Fruit fly (Drosophila melanogaster) whole organism, wandering third instar larva: ENCODE measurements around the gene Nup153.

ENCODE experiments used
- CG32264 ChIP-seq: fragments of 200-800 bp; sonication (Bioruptor generic); optimal IDR thresholded peaks from 2 replicates; lab custom pipeline; 2016; ENCODE audit warnings: missing biosample characterization, missing genetic modification characterization
- Dif ChIP-seq: fragments of 200-275, 200-300 bp; sonication (Bioruptor generic); optimal IDR thresholded peaks from 2 replicates; lab custom pipeline; 2018; ENCODE audit warnings: missing biosample characterization, missing genetic modification characterization; ENCODE audit not compliant: partially characterized antibody
- HLH106 ChIP-seq: fragments of 200-800 bp; optimal IDR thresholded peaks from 3 replicates; lab custom pipeline; 2019; ENCODE audit warnings: missing biosample characterization, mild to moderate bottlenecking, missing genetic modification characterization, moderate library complexity
- N ChIP-seq: fragments of >200 bp; optimal IDR thresholded peaks from 2 replicates; lab custom pipeline; 2018; ENCODE audit warnings: missing biosample characterization, missing external identifiers, missing genetic modification characterization
- br ChIP-seq: fragments of 200-800 bp; sonication (Bioruptor generic); optimal IDR thresholded peaks from 2 replicates; lab custom pipeline; 2016; ENCODE audit warnings: missing biosample characterization, missing genetic modification characterization
- dl ChIP-seq, 2 experiments: fragments of 175-275, 200-275 bp in 1 of 2; fragments of 200-275 bp in 1 of 2; sonication (Bioruptor generic); optimal IDR thresholded peaks; lab custom pipeline; 2018; ENCODE audit warnings: mild to moderate bottlenecking in 2 of 2, missing biosample characterization in 2 of 2, missing genetic modification characterization in 2 of 2, moderate library complexity in 2 of 2; ENCODE audit not compliant: partially characterized antibody in 2 of 2, insufficient read depth in 1 of 2
- dmrt93B ChIP-seq: fragments of 200-800 bp; sonication (Bioruptor generic); optimal IDR thresholded peaks from 2 replicates; lab custom pipeline; 2018; ENCODE audit warnings: missing biosample characterization, mild to moderate bottlenecking, missing genetic modification characterization
- h ChIP-seq: fragments of 200-800 bp; sonication (Bioruptor generic); optimal IDR thresholded peaks from 3 replicates; lab custom pipeline; 2016; ENCODE audit warnings: missing biosample characterization, mild to moderate bottlenecking, missing genetic modification characterization
- pan ChIP-seq: fragments of >200 bp; optimal IDR thresholded peaks from 2 replicates; lab custom pipeline; 2017
- psq ChIP-seq: fragments of 200-800 bp; sonication (Bioruptor generic); optimal IDR thresholded peaks from 3 replicates; lab custom pipeline; 2017; ENCODE audit warnings: missing biosample characterization, mild to moderate bottlenecking, missing genetic modification characterization, moderate library complexity
- rgr ChIP-seq: fragments of 200-800 bp; sonication (Bioruptor generic); optimal IDR thresholded peaks from 3 replicates; lab custom pipeline; 2016; ENCODE audit warnings: missing biosample characterization, mild to moderate bottlenecking, missing genetic modification characterization

dm6 chrX:16585569-16585968 lies 13.5 kb upstream of the Nup153 start:
- TF ChIP-seq dl (GFP tag; optimal IDR thresholded peaks at IDR 0.05; lab: Kevin White, UChicago; ENCODE audit: insufficient read depth in 1 of 2, partially characterized antibody in 2 of 2) (no peak), rgr (no peak), psq (no peak), dmrt93B (GFP tag; lab: Kevin White, UChicago) (no peak), N (GFP tag; lab: Kevin White, UChicago) (no peak), HLH106 (tag; lab: Kevin White, UChicago) (no peak), h (GFP tag; lab: Kevin White, UChicago) (no peak), pan (lab: Kevin White, UChicago) (no peak), Dif (GFP tag; lab: Kevin White, UChicago) (no peak), br (GFP tag; lab: Kevin White, UChicago) (no peak), CG32264 (GFP tag; lab: Kevin White, UChicago) (no peak)
